Worm (Caenorhabditis elegans): ENCODE measurements around the gene srz-63.

The srz-63 gene

ce11 chrII:1323190-1323651 is 44.8 kb downstream of the srz-63 start (continued):
- TF ChIP-seq K12H6.12 (tag; optimal IDR thresholded peaks at IDR 0.05) (peak; percentile 56), Y56A3A.18 (GFP tag; IDR thresholded peaks at IDR 0.05) (no peak), tbp1 (GFP tag; optimal IDR thresholded peaks at IDR 0.05) (no peak), nhr-90 (tag; optimal IDR thresholded peaks at IDR 0.05) (no peak), rpc-1 (optimal IDR thresholded peaks at IDR 0.05) (no peak), rpc-1 (tag; optimal IDR thresholded peaks at IDR 0.05) (no peak), fkh-3 (tag; optimal IDR thresholded peaks at IDR 0.05) (peak; percentile 47), hmg-1.2 (GFP tag; IDR thresholded peaks at IDR 0.05) (peak; percentile 44; the same call in 1 of the 2 replicates), lag-1 (GFP tag; IDR thresholded peaks at IDR 0.05) (no peak), nhr-80 (tag; optimal IDR thresholded peaks at IDR 0.05) (no peak), nfya-1 (tag; optimal IDR thresholded peaks at IDR 0.05; ENCODE audit: borderline replicate concordance, insufficient read depth) (no peak), lin-26 (GFP tag; IDR thresholded peaks at IDR 0.05) (no peak), lsl-1 (GFP tag; optimal IDR thresholded peaks at IDR 0.05) (no peak), dpl-1 (GFP tag; optimal IDR thresholded peaks at IDR 0.05) (no peak), nfya-2 (GFP tag; IDR thresholded peaks at IDR 0.05) (no peak), K11D2.4 (GFP tag; IDR thresholded peaks at IDR 0.05) (no peak), ztf-22 (GFP tag; optimal IDR thresholded peaks at IDR 0.05) (peak; percentile 7), pha-4 (tag; optimal IDR thresholded peaks at IDR 0.05) (no peak), unc-130 (GFP tag; optimal IDR thresholded peaks at IDR 0.05) (peak; percentile 62), xnd-1 (tag; optimal IDR thresholded peaks at IDR 0.05) (peak; percentile 40), die-1 (tag; optimal IDR thresholded peaks at IDR 0.05) (no peak), ceh-27 (GFP tag; optimal IDR thresholded peaks at IDR 0.05) (peak; percentile 25), unc-62 (GFP tag; optimal IDR thresholded peaks at IDR 0.05) (no peak), F10E7.11 (tag; optimal IDR thresholded peaks at IDR 0.05) (peak; percentile 78), bed-2 (GFP tag; IDR thresholded peaks at IDR 0.05) (no peak), B0261.1 (tag; optimal IDR thresholded peaks at IDR 0.05) (peak; percentile 2), F37B4.10 (GFP tag; IDR thresholded peaks at IDR 0.05) (no peak), F23B12.7 (tag; optimal IDR thresholded peaks at IDR 0.05; ENCODE audit: insufficient read depth) (no peak), pbrm-1 (GFP tag; IDR thresholded peaks at IDR 0.05) (no peak), T26A5.8 (tag; optimal IDR thresholded peaks at IDR 0.05) (peak; percentile 64), F57C9.4 (tag; optimal IDR thresholded peaks at IDR 0.05) (no peak), repo-1 (tag; optimal IDR thresholded peaks at IDR 0.05) (peak; percentile 40)

- peak in 1 of 3 experiments; percentile 13 for TF ChIP-seq lin-35 (GFP tag; optimal IDR thresholded peaks at IDR 0.05)
- TF ChIP-seq lin-54 (GFP tag; optimal IDR thresholded peaks at IDR 0.05): no peak
Measured at ce11 chrII:1324017-1324416, 45.6 kb downstream of the srz-63 start.

ce11 chrII:1325604-1326003 is 47.2 kb downstream of the srz-63 start:
- TF ChIP-seq sdz-38 (tag; optimal IDR thresholded peaks at IDR 0.05) (no peak), F22D6.2 (tag; optimal IDR thresholded peaks at IDR 0.05) (no peak), hmg-1.2 (GFP tag; IDR thresholded peaks at IDR 0.05) (peak; percentile 71), zim-3 (tag; optimal IDR thresholded peaks at IDR 0.05) (no peak)

- no peak for TF ChIP-seq F33H1.4 (GFP tag; IDR thresholded peaks at IDR 0.05)
- no peak for TF ChIP-seq lin-35 (GFP tag; optimal IDR thresholded peaks at IDR 0.05)
- TF ChIP-seq zfh-2 (GFP tag; conservative IDR thresholded peaks at IDR 0.05): no peak
- TF ChIP-seq unc-62 (GFP tag; optimal IDR thresholded peaks at IDR 0.05): no peak
- TF ChIP-seq hmg-20 (GFP tag; IDR thresholded peaks at IDR 0.05): no peak
- TF ChIP-seq Y53G8AR.9 (GFP tag; conservative IDR thresholded peaks at IDR 0.05): no peak
- no peak for TF ChIP-seq chd-7 (tag; optimal IDR thresholded peaks at IDR 0.05)
- TF ChIP-seq ztf-3 (GFP tag; optimal IDR thresholded peaks at IDR 0.05): no peak
- no peak for TF ChIP-seq sea-2 (GFP tag; IDR thresholded peaks at IDR 0.05)
- no peak for TF ChIP-seq him-1 (tag; optimal IDR thresholded peaks at IDR 0.05)
- TF ChIP-seq mcd-1 (GFP tag; IDR thresholded peaks at IDR 0.05): no peak
Measured at ce11 chrII:1326689-1327088, 48.2 kb downstream of the srz-63 start, which contains the start of gene jip-1. Gene jip-1, plus strand, starts transcription at chrII:1326989.
